Fruit fly (Drosophila melanogaster): ENCODE measurements around the gene Strip.

Gene Strip

dm6 chr3L:3328771-3329170, at the start of gene Strip:
Gene Strip, minus strand, starts transcription at chr3L:3328871.
- no peak for TF ChIP-seq noc (tag; optimal IDR thresholded peaks at IDR 0.05)

dm6 chr3L:3377965-3378292, 49.3 kb upstream of the Strip start, which contains the start of gene Ids:
Gene Ids, plus strand, starts transcription at chr3L:3378268.
- peak; percentile 66 for TF ChIP-seq noc (tag; optimal IDR thresholded peaks at IDR 0.05)

dm6 chr3L:3377247-3377964, 48.7 kb upstream of the Strip start:
- TF ChIP-seq noc (tag; optimal IDR thresholded peaks at IDR 0.05) = no peak

dm6 chr3L:3376551-3376950, 47.9 kb upstream of the Strip start, which contains the start of gene CG12012:
Gene CG12012, plus strand, starts transcription at chr3L:3376757.
- TF ChIP-seq noc (tag; optimal IDR thresholded peaks at IDR 0.05) = no peak

- no peak for TF ChIP-seq noc (tag; optimal IDR thresholded peaks at IDR 0.05)
Observed at dm6 chr3L:3373994-3374623, 45.4 kb upstream of the Strip start, which contains the start of the genes Ythdc1 and CG12010. Gene Ythdc1, minus strand, starts transcription at chr3L:3374170. Gene CG12010, plus strand, starts transcription at chr3L:3374282.

- TF ChIP-seq noc (tag; optimal IDR thresholded peaks at IDR 0.05) = no peak
Observed at dm6 chr3L:3369256-3369655, 40.6 kb upstream of the Strip start, which contains the start of gene Drs. Gene Drs, plus strand, starts transcription at chr3L:3369556.

dm6 chr3L:3353297-3353696, 24.6 kb upstream of the Strip start:
- TF ChIP-seq noc (tag; optimal IDR thresholded peaks at IDR 0.05) = no peak

dm6 chr3L:3352516-3352915, 23.8 kb upstream of the Strip start:
- TF ChIP-seq noc (tag; optimal IDR thresholded peaks at IDR 0.05) = no peak

- TF ChIP-seq noc (tag; optimal IDR thresholded peaks at IDR 0.05) = no peak
Observed at dm6 chr3L:3351814-3352359, 23.2 kb upstream of the Strip start.

- peak; percentile 64 for TF ChIP-seq noc (tag; optimal IDR thresholded peaks at IDR 0.05)
Observed at dm6 chr3L:3350572-3351343, 22.1 kb upstream of the Strip start.

- no peak for TF ChIP-seq noc (tag; optimal IDR thresholded peaks at IDR 0.05)
Observed at dm6 chr3L:3349825-3350123, 21.1 kb upstream of the Strip start.

dm6 chr3L:3348956-3349824, 20.5 kb upstream of the Strip start:
- TF ChIP-seq noc (tag; optimal IDR thresholded peaks at IDR 0.05) = peak; percentile 23

- no peak for TF ChIP-seq noc (tag; optimal IDR thresholded peaks at IDR 0.05)
Observed at dm6 chr3L:3346294-3346693, 17.6 kb upstream of the Strip start.

- TF ChIP-seq noc (tag; optimal IDR thresholded peaks at IDR 0.05) = no peak
Observed at dm6 chr3L:3344528-3344927, 15.9 kb upstream of the Strip start.

- peak; percentile 29 for TF ChIP-seq noc (tag; optimal IDR thresholded peaks at IDR 0.05)
Observed at dm6 chr3L:3343260-3343659, 14.6 kb upstream of the Strip start.
